Worm (Caenorhabditis elegans): ENCODE results near the gene ZK662.2.

Gene ZK662.2

ce11 chrX:15730342-15730741 lies 33.8 kb downstream of the ZK662.2 start:
- TF ChIP-seq med-1 (GFP tag; optimal IDR thresholded peaks at IDR 0.05; ENCODE audit: insufficient read depth) (no peak), klf-2 (GFP tag; conservative IDR thresholded peaks at IDR 0.05) (no peak), ref-1 (GFP tag; conservative IDR thresholded peaks at IDR 0.05) (no peak)

- TF ChIP-seq T22C8.4 (GFP tag; IDR thresholded peaks at IDR 0.05) (no peak), tab-1 (GFP tag; IDR thresholded peaks at IDR 0.05) (no peak)
These were observed 35.2 kb downstream of the ZK662.2 start, which contains the start of gene lin-15A for ce11 chrX:15731668-15732067. lin-15A (plus strand) TSS chrX:15731968.

ce11 chrX:15736419-15736818 lies 39.9 kb downstream of the ZK662.2 start:
- TF ChIP-seq flt-1 (GFP tag; IDR thresholded peaks at IDR 0.05): no peak
- no peak for TF ChIP-seq med-1 (GFP tag; optimal IDR thresholded peaks at IDR 0.05; ENCODE audit: insufficient read depth)
- peak; percentile 90 for TF ChIP-seq T22C8.4 (GFP tag; IDR thresholded peaks at IDR 0.05)
- 0 out of 2 replicates have a peak, but pooled peaks have one; percentile 36 for TF ChIP-seq ztf-23 (GFP tag; IDR thresholded peaks at IDR 0.05)
- no peak for TF ChIP-seq tab-1 (GFP tag; IDR thresholded peaks at IDR 0.05)

- peak; percentile 29; the same call in 1 of the 2 replicates for TF ChIP-seq T22C8.4 (GFP tag; IDR thresholded peaks at IDR 0.05)
- peak; percentile 23; the same call in 1 of the 2 replicates for TF ChIP-seq flt-1 (GFP tag; IDR thresholded peaks at IDR 0.05)
These were observed 42.0 kb downstream of the ZK662.2 start for ce11 chrX:15738432-15739003.

ce11 chrX:15740526-15740925 lies 44.0 kb downstream of the ZK662.2 start, which contains the start of gene srg-64:
srg-64 (minus strand) TSS chrX:15740626.
- TF ChIP-seq ztf-23 (GFP tag; IDR thresholded peaks at IDR 0.05) (no peak), cog-1 (tag; optimal IDR thresholded peaks at IDR 0.05) (no peak), ref-1 (GFP tag; conservative IDR thresholded peaks at IDR 0.05) (no peak), T22C8.4 (GFP tag; IDR thresholded peaks at IDR 0.05) (no peak)

ce11 chrX:15741852-15742251 lies 45.4 kb downstream of the ZK662.2 start:
- TF ChIP-seq med-1 (GFP tag; optimal IDR thresholded peaks at IDR 0.05; ENCODE audit: insufficient read depth): peak; percentile 68
- TF ChIP-seq ref-1 (GFP tag; conservative IDR thresholded peaks at IDR 0.05): peak; percentile 88
- peak; percentile 88 for TF ChIP-seq ztf-29 (GFP tag; IDR thresholded peaks at IDR 0.05)
- peak; percentile 92 for TF ChIP-seq klf-2 (GFP tag; conservative IDR thresholded peaks at IDR 0.05)
- peak; percentile 95 for TF ChIP-seq ztf-23 (GFP tag; IDR thresholded peaks at IDR 0.05)
- peak; percentile 84 for TF ChIP-seq cog-1 (tag; optimal IDR thresholded peaks at IDR 0.05)
- TF ChIP-seq tab-1 (GFP tag; IDR thresholded peaks at IDR 0.05): peak; percentile 96
- TF ChIP-seq flt-1 (GFP tag; IDR thresholded peaks at IDR 0.05): peak; percentile 96
- TF ChIP-seq T22C8.4 (GFP tag; IDR thresholded peaks at IDR 0.05): peak; percentile 91

ce11 chrX:15742310-15742709 lies 45.8 kb downstream of the ZK662.2 start, which contains the start of gene nhr-255:
nhr-255 (plus strand) TSS chrX:15742610.
- no peak for TF ChIP-seq tab-1 (GFP tag; IDR thresholded peaks at IDR 0.05)
- no peak for TF ChIP-seq cog-1 (tag; optimal IDR thresholded peaks at IDR 0.05)
- TF ChIP-seq flt-1 (GFP tag; IDR thresholded peaks at IDR 0.05): no peak
- TF ChIP-seq ztf-23 (GFP tag; IDR thresholded peaks at IDR 0.05): no peak
- no peak for TF ChIP-seq med-1 (GFP tag; optimal IDR thresholded peaks at IDR 0.05; ENCODE audit: insufficient read depth)

- TF ChIP-seq klf-2 (GFP tag; conservative IDR thresholded peaks at IDR 0.05): no peak
- no peak for TF ChIP-seq ref-1 (GFP tag; conservative IDR thresholded peaks at IDR 0.05)
- no peak for TF ChIP-seq ztf-23 (GFP tag; IDR thresholded peaks at IDR 0.05)
- TF ChIP-seq med-1 (GFP tag; optimal IDR thresholded peaks at IDR 0.05; ENCODE audit: insufficient read depth): no peak
- no peak for TF ChIP-seq cog-1 (tag; optimal IDR thresholded peaks at IDR 0.05)
- no peak for TF ChIP-seq ztf-29 (GFP tag; IDR thresholded peaks at IDR 0.05)
- no peak for TF ChIP-seq tab-1 (GFP tag; IDR thresholded peaks at IDR 0.05)
- TF ChIP-seq T22C8.4 (GFP tag; IDR thresholded peaks at IDR 0.05): no peak
- TF ChIP-seq flt-1 (GFP tag; IDR thresholded peaks at IDR 0.05): no peak
These were observed 50.2 kb downstream of the ZK662.2 start, which contains the start of gene srxa-9 for ce11 chrX:15746705-15747104. srxa-9 (plus strand) TSS chrX:15747005.
